Fruit fly (Drosophila melanogaster): Measurements from ENCODE around the gene CG17328.
A peak's percentile ranks its signal among the peaks of the same experiment; 100 is the strongest.

Gene CG17328

DNA sequence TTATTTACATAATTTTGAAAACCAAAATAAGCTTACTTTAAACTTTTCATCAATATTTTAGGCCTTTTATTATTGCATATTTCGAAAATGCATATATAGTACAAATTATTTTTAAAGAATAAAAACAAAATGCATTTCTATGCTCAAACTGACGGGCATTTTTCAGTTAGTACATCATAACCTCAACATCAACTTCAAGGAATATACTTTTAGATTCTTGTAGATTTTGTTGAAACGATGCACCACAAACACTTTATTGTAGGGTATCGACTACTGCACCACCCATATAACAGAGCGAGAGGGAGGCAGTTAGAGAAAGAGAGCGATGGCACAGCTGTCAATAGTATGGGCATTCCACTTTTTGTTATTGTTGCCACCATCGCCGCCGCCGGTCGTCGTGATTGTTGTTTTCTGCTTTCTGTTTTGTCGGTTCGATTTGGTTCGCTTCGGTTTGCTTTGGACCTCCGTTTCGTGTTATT lies 19.9 kb upstream of the CG17328 start (continued):
- peak; percentile 42 for TF ChIP-seq TFAM (GFP tag; optimal IDR thresholded peaks at IDR 0.05)
- TF ChIP-seq exex (tag; optimal IDR thresholded peaks at IDR 0.05): peak; percentile 41
- TF ChIP-seq Oli (tag; optimal IDR thresholded peaks at IDR 0.05): peak; percentile 97
- TF ChIP-seq Hr51 (GFP tag; optimal IDR thresholded peaks at IDR 0.05): peak; percentile 68 to 97
- TF ChIP-seq CG7745 (tag; optimal IDR thresholded peaks at IDR 0.05): no peak
- TF ChIP-seq CoRest (tag; optimal IDR thresholded peaks at IDR 0.05): peak; percentile 95
- peak; percentile 72 for TF ChIP-seq D19B (GFP tag; optimal IDR thresholded peaks at IDR 0.05)
- peak; percentile 68; the same call in 1 of the 2 replicates for TF ChIP-seq Awh (GFP tag; IDR thresholded peaks at IDR 0.05)
- peak; percentile 91 for TF ChIP-seq bcd (GFP tag; optimal IDR thresholded peaks at IDR 0.05)
- TF ChIP-seq Hr39 (optimal IDR thresholded peaks at IDR 0.05): no peak
- peak; percentile 57 for TF ChIP-seq ERR (GFP tag; optimal IDR thresholded peaks at IDR 0.05)
- peak; percentile 71 for TF ChIP-seq H2.0 (GFP tag; IDR thresholded peaks at IDR 0.05)
- peak; percentile 86 to 91 for TF ChIP-seq Pdp1 (GFP tag; optimal IDR thresholded peaks at IDR 0.05)
- peak; percentile 47; the same call in 1 of the 2 replicates for TF ChIP-seq CG4404 (GFP tag; IDR thresholded peaks at IDR 0.05)
- peak; percentile 91 for TF ChIP-seq Blimp-1 (GFP tag; optimal IDR thresholded peaks at IDR 0.05)
- TF ChIP-seq CG2120 (GFP tag; optimal IDR thresholded peaks at IDR 0.05): peak; percentile 65
- peak; percentile 88 for TF ChIP-seq trem (tag; optimal IDR thresholded peaks at IDR 0.05)
- TF ChIP-seq CG13296 (GFP tag; optimal IDR thresholded peaks at IDR 0.05): peak; percentile 87
- no peak for TF ChIP-seq zf30C (GFP tag; optimal IDR thresholded peaks at IDR 0.05)
- peak; percentile 59 for TF ChIP-seq Hand (GFP tag; optimal IDR thresholded peaks at IDR 0.05)
- TF ChIP-seq CG1233 (GFP tag; optimal IDR thresholded peaks at IDR 0.05): peak; percentile 88
- TF ChIP-seq schlank (tag; optimal IDR thresholded peaks at IDR 0.05): peak; percentile 45
- TF ChIP-seq fd96Cb (tag; optimal IDR thresholded peaks at IDR 0.05): peak; percentile 96
- no peak for TF ChIP-seq Dll (GFP tag; IDR thresholded peaks at IDR 0.05; ENCODE audit: partially characterized antibody)
- TF ChIP-seq danr (GFP tag; IDR thresholded peaks at IDR 0.05): peak; percentile 78
- peak; percentile 89 for TF ChIP-seq nerfin-1 (tag; optimal IDR thresholded peaks at IDR 0.05)
- peak; percentile 80 for TF ChIP-seq CG15011 (GFP tag; optimal IDR thresholded peaks at IDR 0.05)
- peak; percentile 86 to 94 for TF ChIP-seq chif (GFP tag; optimal IDR thresholded peaks at IDR 0.05)
- TF ChIP-seq CG5245 (GFP tag; optimal IDR thresholded peaks at IDR 0.05): peak; percentile 76
- TF ChIP-seq CG12155 (GFP tag; optimal IDR thresholded peaks at IDR 0.05): peak; percentile 83
- peak; percentile 50; the same call in 1 of the 2 replicates for TF ChIP-seq dimm (GFP tag; IDR thresholded peaks at IDR 0.05)
- peak; percentile 80 for TF ChIP-seq croc (GFP tag; conservative IDR thresholded peaks at IDR 0.05)
- TF ChIP-seq esg (GFP tag; conservative IDR thresholded peaks at IDR 0.05): peak; percentile 85
- TF ChIP-seq YL-1 (GFP tag; optimal IDR thresholded peaks at IDR 0.05): peak; percentile 21
- TF ChIP-seq Ets65A (GFP tag): peak; percentile 94
- TF ChIP-seq CG8089 (GFP tag; optimal IDR thresholded peaks at IDR 0.05): peak; percentile 81
- TF ChIP-seq az2 (GFP tag; optimal IDR thresholded peaks at IDR 0.05): peak; percentile 95
- peak; percentile 62 for TF ChIP-seq fu2 (GFP tag; optimal IDR thresholded peaks at IDR 0.05)
- TF ChIP-seq chn (GFP tag; optimal IDR thresholded peaks at IDR 0.05): peak; percentile 85
- peak; percentile 79 for TF ChIP-seq HLH54F (GFP tag; optimal IDR thresholded peaks at IDR 0.05)
- peak; percentile 46 for TF ChIP-seq CG3163 (GFP tag; optimal IDR thresholded peaks at IDR 0.05)
- peak; percentile 89; the same call in 3 of the 4 replicates for TF ChIP-seq chinmo (GFP tag; IDR thresholded peaks at IDR 0.05; ENCODE audit: partially characterized antibody)
- peak; percentile 36 for TF ChIP-seq CG7928 (GFP tag; optimal IDR thresholded peaks at IDR 0.05)
- peak; percentile 52 for TF ChIP-seq CG6854 (GFP tag; optimal IDR thresholded peaks at IDR 0.05)
- peak; percentile 79 for TF ChIP-seq CG18476 (GFP tag; optimal IDR thresholded peaks at IDR 0.05)
- TF ChIP-seq Dbx (GFP tag; IDR thresholded peaks at IDR 0.05): no peak
- peak; percentile 89 for TF ChIP-seq oc (tag; optimal IDR thresholded peaks at IDR 0.05)
- peak; percentile 56 for TF ChIP-seq Rx (GFP tag; IDR thresholded peaks at IDR 0.05)
- no peak for TF ChIP-seq CG13894 (tag; optimal IDR thresholded peaks at IDR 0.05)
- peak; percentile 88 for TF ChIP-seq CG9727 (GFP tag; optimal IDR thresholded peaks at IDR 0.05)

Measured in whole organism, embryonic.